Fruit fly (Drosophila melanogaster) whole organism, pupa: ENCODE data around the gene Fum3.

Source experiments
- CG17806 ChIP-seq: fragments of 200-800 bp; sonication (Bioruptor generic); optimal IDR thresholded peaks from 2 replicates; lab custom pipeline; 2018; ENCODE audit warnings: missing biosample characterization, mild to moderate bottlenecking, missing genetic modification characterization, moderate library complexity
- CG4496 ChIP-seq: fragments of 200-800 bp; sonication (Bioruptor generic); IDR thresholded peaks from 3 replicates; pipeline ENCODE4 v1.3.6; 2022; ENCODE audit warnings: missing biosample characterization, missing genetic modification characterization
- EcR ChIP-seq: fragments of 200-800 bp; sonication (Bioruptor generic); optimal IDR thresholded peaks from 3 replicates; lab custom pipeline; 2019; ENCODE audit warnings: missing biosample characterization, missing genetic modification characterization, mild to moderate bottlenecking, moderate library complexity, missing genetic modification reagents
- Snoo ChIP-seq: fragments of 200-800 bp; sonication (Bioruptor generic); optimal IDR thresholded peaks from 3 replicates; lab custom pipeline; 2017; ENCODE audit warnings: missing biosample characterization, mild to moderate bottlenecking, missing genetic modification characterization, inconsistent platforms
- gl ChIP-seq: fragments of 200-800 bp; sonication (Bioruptor generic); optimal IDR thresholded peaks from 2 replicates; lab custom pipeline; 2018; ENCODE audit warnings: missing biosample characterization, mild to moderate bottlenecking, missing genetic modification characterization

DNA sequence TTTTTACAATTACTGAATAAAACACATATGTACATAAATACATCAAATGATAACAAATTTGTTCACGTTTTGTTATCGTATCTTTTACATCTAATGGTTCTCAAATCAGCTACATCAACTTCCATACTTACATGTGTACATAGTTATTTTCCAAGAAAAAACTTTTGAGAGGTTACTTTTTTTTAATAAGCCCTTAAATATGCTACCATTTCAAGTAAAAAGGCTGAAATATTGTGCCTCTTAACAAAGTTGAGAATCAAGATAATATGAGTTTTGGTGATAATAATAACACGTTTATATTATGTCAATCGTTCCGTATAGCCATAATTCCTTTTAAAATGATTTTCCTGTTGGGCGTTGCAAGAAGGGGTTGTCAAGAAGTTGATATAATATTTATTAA, 24.9 kb upstream of the Fum3 start:
- no peak for TF ChIP-seq EcR (GFP tag; lab: Kevin White, UChicago)
- TF ChIP-seq Snoo (tag; lab: Kevin White, UChicago), result no peak
- TF ChIP-seq CG17806 (tag; lab: Kevin White, UChicago), result no peak
- TF ChIP-seq gl, result no peak
- no peak for TF ChIP-seq CG4496 (GFP tag; lab: Robert Waterston, UW)
